Worm (Caenorhabditis elegans) whole organism, L3 larva: ENCODE measurements around the gene fbxa-5.

Experiments used
- R02D3.7 ChIP-seq: fragments of 150-350 bp; optimal IDR thresholded peaks from 2 replicates; lab custom pipeline; 2014; ENCODE audit warnings: missing biosample characterization, missing genetic modification characterization
- ZK546.5 ChIP-seq: sonication (generic microtip); optimal IDR thresholded peaks from 2 replicates; lab custom pipeline; 2017; ENCODE audit warnings: missing biosample characterization, missing genetic modification characterization
- ama-1 ChIP-seq: fragments of 150-350 bp; optimal IDR thresholded peaks from 2 replicates; lab custom pipeline; 2018
- ceh-16 ChIP-seq: sonication (generic microtip); optimal IDR thresholded peaks from 2 replicates; lab custom pipeline; 2017; ENCODE audit warnings: missing biosample characterization, missing genetic modification characterization
- ceh-28 ChIP-seq: fragments of 150-350 bp; optimal IDR thresholded peaks from 2 replicates; lab custom pipeline; 2014; ENCODE audit warnings: missing biosample characterization, missing genetic modification reagents, missing genetic modification characterization
- ceh-82 ChIP-seq: fragments of 150-350 bp; optimal IDR thresholded peaks from 2 replicates; lab custom pipeline; 2014; ENCODE audit warnings: missing biosample characterization, missing genetic modification characterization
- ceh-9 ChIP-seq: sonication (generic microtip); optimal IDR thresholded peaks from 2 replicates; lab custom pipeline; 2018; ENCODE audit warnings: missing biosample characterization, missing genetic modification characterization
- daf-12 ChIP-seq: fragments of 150-350 bp; optimal IDR thresholded peaks from 2 replicates; lab custom pipeline; 2014; ENCODE audit warnings: missing biosample characterization, missing genetic modification reagents, missing genetic modification characterization
- egl-27 ChIP-seq: sonication (generic microtip); optimal IDR thresholded peaks from 4 replicates; lab custom pipeline; 2017; ENCODE audit warnings: missing biosample characterization, missing genetic modification reagents, missing genetic modification characterization
- egl-5 ChIP-seq: fragments of 150-350 bp; optimal IDR thresholded peaks from 2 replicates; lab custom pipeline; 2017; ENCODE audit warnings: missing biosample characterization, missing genetic modification reagents, missing genetic modification characterization, inconsistent platforms
- elt-1 ChIP-seq: fragments of 150-350 bp; optimal IDR thresholded peaks from 2 replicates; lab custom pipeline; 2014; ENCODE audit warnings: missing biosample characterization, missing genetic modification characterization
- elt-2 ChIP-seq: sonication (generic microtip); optimal IDR thresholded peaks from 2 replicates; lab custom pipeline; 2016; ENCODE audit warnings: missing genetic modification reagents, mild to moderate bottlenecking, missing genetic modification characterization, missing compliant biosample characterization
- elt-3 ChIP-seq, 3 experiments: fragments of 150-350 bp in 1 of 3; sonication (generic microtip) in 2 of 3; optimal IDR thresholded peaks; 2 replicates in 2 of 3; 4 replicates in 1 of 3; lab custom pipeline; 2014 to 2017; ENCODE audit warnings: missing biosample characterization in 3 of 3, missing genetic modification characterization in 3 of 3
- eor-1 ChIP-seq, 2 experiments: fragments of 150-350 bp; optimal IDR thresholded peaks; 2 replicates each; lab custom pipeline; 2014 to 2018; ENCODE audit warnings: missing biosample characterization in 2 of 2, missing genetic modification characterization in 2 of 2
- fkh-10 ChIP-seq: sonication (generic microtip); optimal IDR thresholded peaks from 2 replicates; lab custom pipeline; 2017; ENCODE audit warnings: missing biosample characterization, missing genetic modification reagents, missing genetic modification characterization
- fos-1 ChIP-seq: fragments of 150-350 bp; optimal IDR thresholded peaks from 2 replicates; lab custom pipeline; 2014; ENCODE audit warnings: missing biosample characterization, missing genetic modification characterization
- hmg-11 ChIP-seq: sonication (generic microtip); optimal IDR thresholded peaks from 2 replicates; lab custom pipeline; 2016; ENCODE audit warnings: missing genetic modification characterization, missing compliant biosample characterization
- jun-1 ChIP-seq: fragments of 150-350 bp; optimal IDR thresholded peaks from 2 replicates; lab custom pipeline; 2014; ENCODE audit warnings: missing biosample characterization, missing genetic modification reagents, missing genetic modification characterization
- lsy-12 ChIP-seq: sonication (generic microtip); optimal IDR thresholded peaks from 2 replicates; lab custom pipeline; 2016; ENCODE audit warnings: mild to moderate bottlenecking, missing genetic modification characterization, missing compliant biosample characterization
- mml-1 ChIP-seq: fragments of 150-350 bp; sonication (generic microtip); optimal IDR thresholded peaks from 3 replicates; lab custom pipeline; 2014; ENCODE audit warnings: missing biosample characterization, missing genetic modification characterization
- nfya-1 ChIP-seq: sonication (generic microtip); optimal IDR thresholded peaks from 2 replicates; lab custom pipeline; 2017; ENCODE audit warnings: missing genetic modification characterization, mild to moderate bottlenecking, missing compliant biosample characterization, antibody characterized with exemption, moderate library complexity; ENCODE audit not compliant: insufficient read depth
- nhr-11 ChIP-seq: fragments of 150-350 bp; optimal IDR thresholded peaks from 2 replicates; lab custom pipeline; 2014; ENCODE audit warnings: missing biosample characterization, missing genetic modification characterization
- nhr-12 ChIP-seq: fragments of 150-350 bp; optimal IDR thresholded peaks from 2 replicates; lab custom pipeline; 2014; ENCODE audit warnings: missing biosample characterization, missing genetic modification characterization
- nhr-23 ChIP-seq: fragments of 150-350 bp; optimal IDR thresholded peaks from 2 replicates; lab custom pipeline; 2014; ENCODE audit warnings: missing biosample characterization, missing genetic modification reagents, missing genetic modification characterization
- nhr-237 ChIP-seq: fragments of 150-350 bp; optimal IDR thresholded peaks from 2 replicates; lab custom pipeline; 2014; ENCODE audit warnings: missing biosample characterization, missing genetic modification characterization
- nhr-28 ChIP-seq: fragments of 150-350 bp; optimal IDR thresholded peaks from 2 replicates; lab custom pipeline; 2014; ENCODE audit warnings: missing biosample characterization, missing genetic modification characterization
- nhr-76 ChIP-seq: fragments of 150-350 bp; sonication (generic microtip); optimal IDR thresholded peaks from 5 replicates; lab custom pipeline; 2014; ENCODE audit warnings: missing biosample characterization, missing genetic modification characterization
- nhr-77 ChIP-seq: fragments of 150-350 bp; optimal IDR thresholded peaks from 2 replicates; lab custom pipeline; 2014; ENCODE audit warnings: missing biosample characterization, missing genetic modification characterization
- pha-4 ChIP-seq: fragments of 150-350 bp; optimal IDR thresholded peaks from 2 replicates; lab custom pipeline; 2014; ENCODE audit warnings: missing biosample characterization, missing genetic modification reagents, missing genetic modification characterization
- pqm-1 ChIP-seq: fragments of 150-350 bp; optimal IDR thresholded peaks from 2 replicates; lab custom pipeline; 2017; ENCODE audit warnings: missing biosample characterization, missing genetic modification characterization, inconsistent platforms
- sea-2 ChIP-seq: fragments of 150-350 bp; sonication (generic microtip); optimal IDR thresholded peaks from 4 replicates; lab custom pipeline; 2014; ENCODE audit warnings: missing biosample characterization, missing genetic modification reagents, missing genetic modification characterization
- skn-1 ChIP-seq: fragments of 150-350 bp; optimal IDR thresholded peaks from 2 replicates; lab custom pipeline; 2014; ENCODE audit warnings: missing biosample characterization, missing genetic modification characterization
- snpc-4 ChIP-seq: fragments of 150-350 bp; optimal IDR thresholded peaks from 2 replicates; lab custom pipeline; 2014; ENCODE audit warnings: missing biosample characterization, missing genetic modification characterization
- unc-39 ChIP-seq: sonication (generic microtip); optimal IDR thresholded peaks from 4 replicates; lab custom pipeline; 2017; ENCODE audit warnings: missing biosample characterization, missing genetic modification characterization
- zag-1 ChIP-seq: fragments of 150-350 bp; optimal IDR thresholded peaks from 2 replicates; lab custom pipeline; 2014; ENCODE audit warnings: missing biosample characterization, missing genetic modification characterization
- ztf-11 ChIP-seq: fragments of 150-350 bp; optimal IDR thresholded peaks from 2 replicates; lab custom pipeline; 2014; ENCODE audit warnings: missing biosample characterization, missing genetic modification characterization
- ztf-4 ChIP-seq: fragments of 150-350 bp; optimal IDR thresholded peaks from 2 replicates; lab custom pipeline; 2014; ENCODE audit warnings: missing biosample characterization, missing genetic modification characterization

The fbxa-5 gene

ce11 chrIII:1323555-1323954, 16.6 kb downstream of the fbxa-5 start:
- TF ChIP-seq nhr-77 (no peak), elt-2 (peak; percentile 94), ama-1 (no peak), pqm-1 (tag; lab: Kevin White, UChicago) (peak; percentile 81), jun-1 (tag; lab: Kevin White, UChicago) (no peak), ceh-28 (no peak), ceh-16 (tag; lab: Kevin White, UChicago) (no peak), nhr-76 (no peak), nhr-28 (no peak), hmg-11 (tag; lab: Kevin White, UChicago) (no peak), ceh-82 (tag; lab: Kevin White, UChicago) (no peak), nhr-11 (tag; lab: Kevin White, UChicago) (no peak), eor-1 (tag; optimal IDR thresholded peaks at IDR 0.05; lab: Kevin White, UChicago) (no peak), elt-1 (tag; lab: Kevin White, UChicago) (no peak), elt-3 (tag; optimal IDR thresholded peaks at IDR 0.05; lab: Kevin White, UChicago) (no peak), mml-1 (tag; lab: Kevin White, UChicago) (no peak), sea-2 (GFP tag; lab: Kevin White, UChicago) (no peak)

ce11 chrIII:1321561-1321960, 18.6 kb downstream of the fbxa-5 start, which contains the start of gene fbxa-15:
Gene fbxa-15, minus strand, starts transcription at chrIII:1321661.
- TF ChIP-seq mml-1 (tag; lab: Kevin White, UChicago) (no peak), pqm-1 (tag; lab: Kevin White, UChicago) (peak; percentile 1), elt-2 (peak; percentile 9)
- TF ChIP-seq, all 47 proteins: peak for 2

- peak; percentile 23 for TF ChIP-seq pqm-1 (tag; lab: Kevin White, UChicago)
- TF ChIP-seq elt-2 = peak; percentile 70
- TF ChIP-seq egl-27 = no peak
Measured at ce11 chrIII:1315038-1315437, 25.1 kb downstream of the fbxa-5 start, which contains the start of the genes fbxa-80 and fbxa-19. Gene fbxa-80, minus strand, starts transcription at chrIII:1315210. Gene fbxa-19, plus strand, starts transcription at chrIII:1315401.

ce11 chrIII:1314283-1314682, 25.9 kb downstream of the fbxa-5 start:
- TF ChIP-seq ZK546.5 (tag; lab: Kevin White, UChicago) = no peak
- TF ChIP-seq eor-1 (tag; optimal IDR thresholded peaks at IDR 0.05; lab: Kevin White, UChicago) = no peak
- no peak for TF ChIP-seq elt-1 (tag; lab: Kevin White, UChicago)
- no peak for TF ChIP-seq ceh-28

ce11 chrIII:1311367-1311766, 28.8 kb downstream of the fbxa-5 start:
- TF ChIP-seq egl-27 (no peak), lsy-12 (tag; lab: Kevin White, UChicago) (no peak), pqm-1 (tag; lab: Kevin White, UChicago) (no peak), nhr-76 (no peak), nhr-77 (no peak), egl-5 (no peak), nhr-12 (tag; lab: Kevin White, UChicago) (no peak), ama-1 (no peak), sea-2 (GFP tag; lab: Kevin White, UChicago) (no peak), ztf-4 (tag; lab: Kevin White, UChicago) (no peak), unc-39 (no peak), snpc-4 (tag; lab: Kevin White, UChicago) (no peak), zag-1 (no peak), daf-12 (no peak), nhr-23 (tag; lab: Kevin White, UChicago) (no peak), fkh-10 (no peak), jun-1 (tag; lab: Kevin White, UChicago) (no peak), ztf-11 (tag; lab: Kevin White, UChicago) (no peak)

- TF ChIP-seq nhr-76 = no peak
- no peak for TF ChIP-seq R02D3.7 (tag; lab: Kevin White, UChicago)
- TF ChIP-seq egl-27 = no peak
Measured at ce11 chrIII:1308887-1309286, 31.3 kb downstream of the fbxa-5 start, which contains the start of gene Y82E9BL.12. Gene Y82E9BL.12, plus strand, starts transcription at chrIII:1309187.

- no peak for TF ChIP-seq sea-2 (GFP tag; lab: Kevin White, UChicago)
- TF ChIP-seq mml-1 (tag; lab: Kevin White, UChicago) = no peak
- no peak for TF ChIP-seq eor-1 (tag; optimal IDR thresholded peaks at IDR 0.05; lab: Kevin White, UChicago)
- TF ChIP-seq elt-1 (tag; lab: Kevin White, UChicago) = no peak
- TF ChIP-seq daf-12 = no peak
- TF ChIP-seq pha-4 = peak; percentile 77
- TF ChIP-seq elt-2 = peak; percentile 67
- TF ChIP-seq nhr-76 = no peak
- peak; percentile 67 for TF ChIP-seq pqm-1 (tag; lab: Kevin White, UChicago)
- no peak for TF ChIP-seq egl-27
- TF ChIP-seq fos-1 (tag; lab: Kevin White, UChicago) = no peak
- no peak for TF ChIP-seq nhr-12 (tag; lab: Kevin White, UChicago)
- TF ChIP-seq nfya-1 (tag; lab: Kevin White, UChicago) = no peak
- TF ChIP-seq ztf-11 (tag; lab: Kevin White, UChicago) = no peak
- TF ChIP-seq skn-1 (tag; lab: Kevin White, UChicago) = no peak
- TF ChIP-seq unc-39 = no peak
- TF ChIP-seq nhr-237 = no peak
- TF ChIP-seq nhr-28 = no peak
- TF ChIP-seq elt-3 (tag; optimal IDR thresholded peaks at IDR 0.05; lab: Kevin White, UChicago) = no peak
- TF ChIP-seq ceh-9 (tag; lab: Kevin White, UChicago) = no peak
Measured at ce11 chrIII:1308209-1308608, 31.9 kb downstream of the fbxa-5 start, which contains the start of gene fbxa-79. Gene fbxa-79, minus strand, starts transcription at chrIII:1308294.
